Worm (Caenorhabditis elegans) whole organism, young adult: ENCODE measurements around the gene Y7A9D.1.

Experiments
- B0019.2 ChIP-seq: fragments of 200-800 bp; sonication (Bioruptor generic); conservative IDR thresholded peaks from 2 replicates; pipeline ENCODE4 v1.3.6; 2022; ENCODE audit warnings: missing genetic modification reagents, missing genetic modification characterization, missing compliant biosample characterization
- B0035.1 ChIP-seq: sonication (generic microtip); optimal IDR thresholded peaks from 2 replicates; lab custom pipeline; 2016; ENCODE audit warnings: missing genetic modification characterization, mild to moderate bottlenecking, missing compliant biosample characterization, missing genotype, missing genetic modification reagents
- D2030.7 ChIP-seq: fragments of 200-800 bp; sonication (Bioruptor generic); IDR thresholded peaks from 2 replicates; pipeline ENCODE4 v1.3.6; 2022; ENCODE audit warnings: missing genetic modification reagents, missing genetic modification characterization, missing compliant biosample characterization
- F10E7.11 ChIP-seq: sonication (generic microtip); optimal IDR thresholded peaks from 2 replicates; lab custom pipeline; 2017; ENCODE audit warnings: mild to moderate bottlenecking, missing genetic modification characterization, moderate library complexity, missing compliant biosample characterization
- F22D6.2 ChIP-seq: sonication (generic microtip); optimal IDR thresholded peaks from 2 replicates; lab custom pipeline; 2016; ENCODE audit warnings: mild to moderate bottlenecking, missing genetic modification characterization, missing compliant biosample characterization
- F23B12.7 ChIP-seq: sonication (generic microtip); optimal IDR thresholded peaks from 2 replicates; lab custom pipeline; 2017; ENCODE audit warnings: missing genetic modification characterization, mild to moderate bottlenecking, missing compliant biosample characterization, antibody characterized with exemption, moderate library complexity; ENCODE audit not compliant: insufficient read depth
- F55B11.4 ChIP-seq: sonication (generic microtip); optimal IDR thresholded peaks from 2 replicates; lab custom pipeline; 2016; ENCODE audit warnings: missing compliant biosample characterization, missing genetic modification characterization, borderline replicate concordance; ENCODE audit not compliant: insufficient read depth
- F57A8.1 ChIP-seq: fragments of 200-800 bp; sonication (Bioruptor generic); optimal IDR thresholded peaks from 2 replicates; lab custom pipeline; 2018; ENCODE audit warnings: mild to moderate bottlenecking, missing genetic modification characterization, moderate library complexity, missing compliant biosample characterization
- F57C9.4 ChIP-seq: sonication (generic microtip); optimal IDR thresholded peaks from 2 replicates; lab custom pipeline; 2017; ENCODE audit warnings: mild to moderate bottlenecking, missing genetic modification characterization, missing compliant biosample characterization
- K12H6.12 ChIP-seq: fragments of 200-800 bp; sonication (Bioruptor generic); optimal IDR thresholded peaks from 2 replicates; lab custom pipeline; 2018; ENCODE audit warnings: mild to moderate bottlenecking, missing genetic modification characterization, missing compliant biosample characterization
- T07F8.4 ChIP-seq: sonication (generic microtip); optimal IDR thresholded peaks from 2 replicates; lab custom pipeline; 2016; ENCODE audit warnings: mild to moderate bottlenecking, missing genetic modification characterization, moderate library complexity, missing compliant biosample characterization
- Y67H2A.10 ChIP-seq: fragments of 200-800 bp; sonication (Bioruptor generic); conservative IDR thresholded peaks from 2 replicates; pipeline ENCODE4 v1.3.6; 2022; ENCODE audit warnings: missing genetic modification reagents, missing genetic modification characterization, missing compliant biosample characterization
- Y95B8A.8 ChIP-seq: fragments of 200-800 bp; sonication (Bioruptor generic); IDR thresholded peaks from 2 replicates; pipeline ENCODE4 v1.3.6; 2022; ENCODE audit warnings: missing genetic modification reagents, missing genetic modification characterization, missing compliant biosample characterization
- atf-7 ChIP-seq: sonication (generic microtip); optimal IDR thresholded peaks from 2 replicates; lab custom pipeline; 2017; ENCODE audit warnings: mild to moderate bottlenecking, missing genetic modification characterization, missing compliant biosample characterization
- athp-1 ChIP-seq: sonication (generic microtip); optimal IDR thresholded peaks from 2 replicates; lab custom pipeline; 2017; ENCODE audit warnings: mild to moderate bottlenecking, missing genetic modification characterization, missing compliant biosample characterization
- attf-6 ChIP-seq: fragments of 200-800 bp; sonication (Bioruptor generic); IDR thresholded peaks from 2 replicates; pipeline ENCODE4 v1.3.6; 2022; ENCODE audit warnings: missing genetic modification reagents, missing genetic modification characterization, missing compliant biosample characterization
- ceh-100 ChIP-seq: fragments of 200-800 bp; sonication (Bioruptor generic); IDR thresholded peaks from 2 replicates; pipeline ENCODE4 v1.3.6; 2022; ENCODE audit warnings: missing genetic modification reagents, missing genetic modification characterization, missing compliant biosample characterization
- ceh-40 ChIP-seq: fragments of 200-800 bp; sonication (Bioruptor generic); IDR thresholded peaks from 2 replicates; pipeline ENCODE4 v1.3.6; 2022; ENCODE audit warnings: missing genetic modification characterization, missing compliant biosample characterization
- die-1 ChIP-seq: sonication (generic microtip); optimal IDR thresholded peaks from 2 replicates; lab custom pipeline; 2016; ENCODE audit warnings: missing genotype, mild to moderate bottlenecking, missing genetic modification characterization, missing compliant biosample characterization
- dpl-1 ChIP-seq: fragments of 150-350 bp; optimal IDR thresholded peaks from 2 replicates; lab custom pipeline; 2014; ENCODE audit warnings: missing biosample characterization, missing genetic modification reagents, missing genetic modification characterization
- egl-18 ChIP-seq: fragments of 200-800 bp; sonication (Bioruptor generic); IDR thresholded peaks from 2 replicates; pipeline ENCODE4 v1.3.6; 2022; ENCODE audit warnings: missing genetic modification reagents, missing genetic modification characterization, missing compliant biosample characterization
- egl-44 ChIP-seq: fragments of 200-800 bp; sonication (Bioruptor generic); IDR thresholded peaks from 2 replicates; pipeline ENCODE4 v1.3.6; 2022; ENCODE audit warnings: missing genetic modification reagents, missing genetic modification characterization, missing compliant biosample characterization
- ets-4 ChIP-seq: fragments of 200-800 bp; sonication (Bioruptor generic); optimal IDR thresholded peaks from 2 replicates; lab custom pipeline; 2018; ENCODE audit warnings: mild to moderate bottlenecking, missing genetic modification characterization, missing compliant biosample characterization
- hmg-20 ChIP-seq: fragments of 200-800 bp; sonication (Bioruptor generic); IDR thresholded peaks from 2 replicates; pipeline ENCODE4 v1.3.6; 2022; ENCODE audit warnings: missing genetic modification reagents, missing genetic modification characterization, missing compliant biosample characterization
- lag-1 ChIP-seq: fragments of 200-800 bp; sonication (Bioruptor generic); IDR thresholded peaks from 2 replicates; pipeline ENCODE4 v1.3.6; 2022; ENCODE audit warnings: missing genetic modification reagents, missing genetic modification characterization, missing compliant biosample characterization
- let-526 ChIP-seq: fragments of 200-800 bp; sonication (Bioruptor generic); IDR thresholded peaks from 2 replicates; pipeline ENCODE4 v1.3.6; 2022; ENCODE audit warnings: missing genetic modification reagents, missing genetic modification characterization, missing compliant biosample characterization
- lin-35 ChIP-seq, 3 experiments: fragments of 150-350 bp in 2 of 3; sonication (generic microtip) in 1 of 3; optimal IDR thresholded peaks; 2 replicates each; lab custom pipeline; 2014 to 2018; ENCODE audit warnings: missing biosample characterization in 3 of 3, missing genetic modification characterization in 3 of 3, missing genetic modification reagents in 3 of 3
- lsl-1 ChIP-seq: fragments of 200-800 bp; sonication (Bioruptor generic); optimal IDR thresholded peaks from 2 replicates; lab custom pipeline; 2018; ENCODE audit warnings: mild to moderate bottlenecking, missing genetic modification characterization, moderate library complexity, missing compliant biosample characterization
- lsy-27 ChIP-seq: sonication (generic microtip); optimal IDR thresholded peaks from 2 replicates; lab custom pipeline; 2017; ENCODE audit warnings: missing genetic modification characterization, mild to moderate bottlenecking, missing compliant biosample characterization, antibody characterized with exemption, missing genotype, borderline replicate concordance; ENCODE audit not compliant: insufficient read depth
- madf-6 ChIP-seq: fragments of 200-800 bp; sonication (Bioruptor generic); IDR thresholded peaks from 2 replicates; pipeline ENCODE4 v1.3.6; 2022; ENCODE audit warnings: missing genetic modification reagents, missing genetic modification characterization, missing compliant biosample characterization
- madf-8 ChIP-seq: fragments of 200-800 bp; sonication (Bioruptor generic); conservative IDR thresholded peaks from 2 replicates; pipeline ENCODE4 v1.3.6; 2022; ENCODE audit warnings: missing genetic modification reagents, missing genetic modification characterization, missing compliant biosample characterization
- mel-28 ChIP-seq: sonication (generic microtip); optimal IDR thresholded peaks from 2 replicates; lab custom pipeline; 2016; ENCODE audit warnings: borderline replicate concordance, mild to moderate bottlenecking, missing genetic modification characterization, missing compliant biosample characterization
- nfya-1 ChIP-seq: sonication (generic microtip); optimal IDR thresholded peaks from 2 replicates; lab custom pipeline; 2017; ENCODE audit warnings: antibody characterized with exemption, missing compliant biosample characterization, missing genetic modification characterization, borderline replicate concordance; ENCODE audit not compliant: insufficient read depth
- nfya-2 ChIP-seq: fragments of 200-800 bp; sonication (Bioruptor generic); IDR thresholded peaks from 2 replicates; pipeline ENCODE4 v1.3.6; 2022; ENCODE audit warnings: missing genetic modification reagents, missing genetic modification characterization, missing compliant biosample characterization
- nfyb-1 ChIP-seq: fragments of 200-800 bp; sonication (Bioruptor generic); IDR thresholded peaks from 2 replicates; pipeline ENCODE4 v1.3.6; 2022; ENCODE audit warnings: missing genetic modification reagents, missing genetic modification characterization, missing compliant biosample characterization
- nhr-80 ChIP-seq: sonication (generic microtip); optimal IDR thresholded peaks from 2 replicates; lab custom pipeline; 2016; ENCODE audit warnings: missing genetic modification characterization, missing compliant biosample characterization
- snpc-1.1 ChIP-seq: sonication (generic microtip); optimal IDR thresholded peaks from 2 replicates; lab custom pipeline; 2017; ENCODE audit warnings: missing genetic modification characterization, mild to moderate bottlenecking, missing compliant biosample characterization, antibody characterized with exemption, moderate library complexity, missing genotype, missing genetic modification reagents; ENCODE audit not compliant: insufficient read depth
- snpc-1.3 ChIP-seq: sonication (generic microtip); optimal IDR thresholded peaks from 2 replicates; lab custom pipeline; 2017; ENCODE audit warnings: missing genetic modification characterization, mild to moderate bottlenecking, missing compliant biosample characterization, antibody characterized with exemption, moderate library complexity, missing genotype, missing genetic modification reagents; ENCODE audit not compliant: insufficient read depth
- snpc-3.4 ChIP-seq: sonication (generic microtip); optimal IDR thresholded peaks from 2 replicates; lab custom pipeline; 2017; ENCODE audit warnings: missing genetic modification characterization, mild to moderate bottlenecking, missing compliant biosample characterization, antibody characterized with exemption, moderate library complexity, missing genotype, missing genetic modification reagents
- zfh-2 ChIP-seq: fragments of 200-800 bp; sonication (Bioruptor generic); conservative IDR thresholded peaks from 2 replicates; pipeline ENCODE4 v1.3.6; 2022; ENCODE audit warnings: missing genetic modification reagents, missing genetic modification characterization, missing compliant biosample characterization
- ztf-18 ChIP-seq: sonication (generic microtip); optimal IDR thresholded peaks from 2 replicates; lab custom pipeline; 2016; ENCODE audit warnings: missing genotype, mild to moderate bottlenecking, missing genetic modification characterization, missing compliant biosample characterization
- ztf-22 ChIP-seq: fragments of 200-800 bp; sonication (Bioruptor generic); optimal IDR thresholded peaks from 2 replicates; lab custom pipeline; 2018; ENCODE audit warnings: mild to moderate bottlenecking, missing genetic modification characterization, moderate library complexity, missing compliant biosample characterization
- ztf-25 ChIP-seq: fragments of 200-800 bp; sonication (Bioruptor generic); IDR thresholded peaks from 2 replicates; pipeline ENCODE4 v1.3.6; 2022; ENCODE audit warnings: missing genetic modification reagents, missing genetic modification characterization, missing compliant biosample characterization
- ztf-28 ChIP-seq: fragments of 200-800 bp; sonication (Bioruptor generic); IDR thresholded peaks from 2 replicates; pipeline ENCODE4 v1.3.6; 2022; ENCODE audit warnings: missing genetic modification reagents, missing genetic modification characterization, missing compliant biosample characterization

Gene Y7A9D.1

DNA sequence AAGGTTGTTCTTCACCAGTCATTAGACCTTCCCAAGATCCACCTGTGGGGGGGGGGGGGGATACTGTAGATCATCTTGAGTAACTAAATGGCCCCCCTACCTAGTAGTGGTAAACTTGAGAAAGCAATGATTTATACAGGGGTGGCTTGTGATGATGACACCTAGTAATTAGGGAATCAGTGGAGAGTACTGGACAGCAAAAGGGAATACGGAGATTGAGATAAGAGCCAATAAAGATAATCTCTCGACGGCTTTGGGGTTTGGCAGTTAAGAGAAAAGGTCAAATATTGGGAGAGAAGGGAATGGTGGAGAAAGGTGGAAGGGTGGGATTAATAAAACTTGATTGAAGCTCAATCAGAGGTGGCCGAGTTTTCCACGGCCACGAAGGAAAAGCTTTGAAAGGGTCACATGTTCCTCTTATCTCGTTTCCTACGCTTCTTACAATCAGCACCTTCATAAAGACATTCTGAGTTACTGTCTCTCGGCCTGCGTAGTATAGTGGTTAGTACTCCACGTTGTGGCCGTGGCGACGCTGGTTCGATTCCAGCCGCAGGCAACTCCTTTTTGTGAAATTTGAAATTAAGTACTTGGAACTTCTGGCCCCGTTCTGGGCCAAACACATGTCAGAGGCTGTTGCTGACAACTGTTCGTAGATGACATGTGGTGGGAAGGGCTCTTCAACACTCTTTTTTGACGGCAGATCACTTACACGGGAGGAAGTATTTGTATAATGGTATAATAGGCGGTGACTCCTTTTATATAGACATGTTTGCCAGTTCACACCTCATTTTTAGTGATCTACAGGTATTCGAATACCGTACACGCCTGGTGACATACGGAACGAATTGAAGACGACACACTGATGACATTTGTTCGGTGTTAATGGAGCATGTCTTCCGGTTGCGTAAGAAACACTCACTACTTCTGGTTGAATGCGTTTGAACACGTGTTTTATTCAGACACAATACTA, 18.7 kb upstream of the Y7A9D.1 start (continued):
- TF ChIP-seq snpc-1.1 (no peak), B0035.1 (tag; lab: Kevin White, UChicago) (no peak), F55B11.4 (tag; lab: Kevin White, UChicago) (no peak), ztf-18 (tag; lab: Kevin White, UChicago) (peak; percentile 86), dpl-1 (no peak), ztf-28 (peak; percentile 79; the same call in 1 of the 2 replicates), mel-28 (no peak), F57C9.4 (tag; lab: Kevin White, UChicago) (no peak), nfya-2 (GFP tag; lab: Robert Waterston, UW) (no peak), ceh-100 (GFP tag; lab: Robert Waterston, UW) (no peak), atf-7 (peak; percentile 5), lin-35 (GFP tag; optimal IDR thresholded peaks at IDR 0.05; lab: Kevin White, UChicago) (no peak), Y95B8A.8 (GFP tag; lab: Robert Waterston, UW) (0 out of 2 replicates have a peak, but pooled peaks have one; percentile 51), hmg-20 (GFP tag; lab: Robert Waterston, UW) (no peak), lsl-1 (peak; percentile 39), ceh-40 (GFP tag; lab: Robert Waterston, UW) (peak; percentile 73; the same call in 1 of the 2 replicates), nfya-1 (tag; lab: Kevin White, UChicago) (no peak), lsy-27 (tag; lab: Kevin White, UChicago) (no peak), let-526 (0 out of 2 replicates have a peak, but pooled peaks have one; percentile 40), Y67H2A.10 (GFP tag; lab: Robert Waterston, UW) (no peak), F10E7.11 (tag; lab: Kevin White, UChicago) (no peak), ztf-25 (GFP tag; lab: Robert Waterston, UW) (peak; percentile 80; the same call in 1 of the 2 replicates), F22D6.2 (tag; lab: Kevin White, UChicago) (no peak), D2030.7 (GFP tag; lab: Robert Waterston, UW) (peak; percentile 86), lag-1 (no peak), athp-1 (tag; lab: Kevin White, UChicago) (peak; percentile 68), B0019.2 (GFP tag; lab: Robert Waterston, UW) (no peak; the same call in 1 of the 2 replicates), egl-18 (GFP tag; lab: Robert Waterston, UW) (no peak), snpc-1.3 (tag; lab: Kevin White, UChicago) (peak; percentile 69), attf-6 (peak; percentile 95), die-1 (tag; lab: Kevin White, UChicago) (peak; percentile 92), nfyb-1 (GFP tag; lab: Robert Waterston, UW) (peak; percentile 65; the same call in 1 of the 2 replicates), T07F8.4 (tag; lab: Kevin White, UChicago) (peak; percentile 42), F57A8.1 (GFP tag; lab: Kevin White, UChicago) (no peak), snpc-3.4 (tag; lab: Kevin White, UChicago) (peak; percentile 68), K12H6.12 (tag; lab: Kevin White, UChicago) (no peak), ztf-22 (GFP tag; lab: Kevin White, UChicago) (no peak), nhr-80 (tag; lab: Kevin White, UChicago) (peak; percentile 15), ets-4 (no peak), egl-44 (GFP tag; lab: Robert Waterston, UW) (0 out of 2 replicates have a peak, but pooled peaks have one; percentile 17), madf-6 (GFP tag; lab: Robert Waterston, UW) (peak; percentile 48; the same call in 1 of the 2 replicates), madf-8 (no peak), zfh-2 (GFP tag; lab: Robert Waterston, UW) (no peak), F23B12.7 (tag; lab: Kevin White, UChicago) (peak; percentile 74)
